Worm (Caenorhabditis elegans): Measurements from ENCODE around the gene perm-5.

The perm-5 gene

DNA sequence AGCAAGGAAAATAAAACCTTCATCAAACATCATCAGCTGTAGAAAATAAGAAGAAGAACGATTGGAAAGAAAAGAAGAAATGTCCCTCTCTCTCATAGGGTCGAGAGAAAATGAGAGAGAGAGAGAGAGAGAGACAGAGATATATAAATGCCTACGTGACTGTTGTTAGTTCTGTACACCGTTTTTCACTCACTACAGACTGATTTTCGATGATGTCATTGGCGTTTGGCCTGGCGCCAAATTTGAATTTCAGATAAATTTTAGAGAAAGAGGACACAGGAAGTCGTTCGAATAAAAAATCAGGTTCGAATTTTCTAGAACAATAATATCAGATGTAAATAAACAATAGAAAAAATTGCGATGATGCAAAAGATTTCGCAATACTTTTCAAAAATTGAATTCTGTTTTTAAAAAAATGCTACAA is 47.3 kb downstream of the perm-5 start (continued):
- TF ChIP-seq mep-1 (tag; optimal IDR thresholded peaks at IDR 0.05): peak; percentile 80
- no peak for TF ChIP-seq dsc-1 (tag; optimal IDR thresholded peaks at IDR 0.05)
- TF ChIP-seq zag-1 (tag; optimal IDR thresholded peaks at IDR 0.05): no peak
- TF ChIP-seq ceh-88 (GFP tag; IDR thresholded peaks at IDR 0.05): no peak
- no peak for TF ChIP-seq nhr-84 (tag; optimal IDR thresholded peaks at IDR 0.05)
- peak in 2 of 3 experiments; percentile 37 to 54 for TF ChIP-seq ceh-82 (tag; optimal IDR thresholded peaks at IDR 0.05)
- TF ChIP-seq lin-13 (GFP tag; optimal IDR thresholded peaks at IDR 0.05): peak; percentile 47
- TF ChIP-seq hpl-2 (GFP tag; optimal IDR thresholded peaks at IDR 0.05): no peak
- TF ChIP-seq efl-1 (optimal IDR thresholded peaks at IDR 0.05): peak; percentile 30 to 70
- TF ChIP-seq efl-1 (GFP tag; optimal IDR thresholded peaks at IDR 0.05 in 1 of 2): peak; percentile 74 to 98
- TF ChIP-seq lsy-2 (tag; optimal IDR thresholded peaks at IDR 0.05): peak; percentile 44 to 53
- peak; percentile 32 for TF ChIP-seq swsn-7 (tag; optimal IDR thresholded peaks at IDR 0.05)
- no peak for TF ChIP-seq ets-5 (GFP tag; IDR thresholded peaks at IDR 0.05)
- peak; percentile 72 for TF ChIP-seq lin-15B (tag; optimal IDR thresholded peaks at IDR 0.05)
- TF ChIP-seq nhr-237 (tag; optimal IDR thresholded peaks at IDR 0.05): peak; percentile 82
- no peak for TF ChIP-seq lir-3 (tag; optimal IDR thresholded peaks at IDR 0.05; ENCODE audit: poor library complexity)
- no peak for TF ChIP-seq F16B12.6 (tag; optimal IDR thresholded peaks at IDR 0.05)
- peak; percentile 31 for TF ChIP-seq rnt-1 (tag; optimal IDR thresholded peaks at IDR 0.05)
- TF ChIP-seq nhr-90 (tag; optimal IDR thresholded peaks at IDR 0.05; ENCODE audit: poor library complexity): peak; percentile 62
- no peak for TF ChIP-seq egl-13 (tag; optimal IDR thresholded peaks at IDR 0.05)
- TF ChIP-seq skn-1 (tag; optimal IDR thresholded peaks at IDR 0.05): no peak
- peak; percentile 26 for TF ChIP-seq irx-1 (tag; optimal IDR thresholded peaks at IDR 0.05)
- no peak for TF ChIP-seq mef-2 (tag; optimal IDR thresholded peaks at IDR 0.05)
- peak; percentile 34 for TF ChIP-seq nhr-47 (tag; optimal IDR thresholded peaks at IDR 0.05)
- TF ChIP-seq sup-37 (GFP tag; optimal IDR thresholded peaks at IDR 0.05): no peak
- no peak for TF ChIP-seq egl-27 (tag; optimal IDR thresholded peaks at IDR 0.05)
- peak; percentile 59 for TF ChIP-seq blmp-1 (tag; optimal IDR thresholded peaks at IDR 0.05)
- peak; percentile 41 for TF ChIP-seq C16A3.4 (tag; optimal IDR thresholded peaks at IDR 0.05)
- peak; percentile 21 for TF ChIP-seq ztf-4 (tag; optimal IDR thresholded peaks at IDR 0.05)
- TF ChIP-seq nhr-71 (tag; optimal IDR thresholded peaks at IDR 0.05): peak; percentile 79
- no peak for TF ChIP-seq lin-39 (tag; optimal IDR thresholded peaks at IDR 0.05)
- peak; percentile 84 for TF ChIP-seq lin-14 (GFP tag; optimal IDR thresholded peaks at IDR 0.05)
- peak; percentile 31 for TF ChIP-seq nhr-28 (tag; optimal IDR thresholded peaks at IDR 0.05)
- no peak for TF ChIP-seq sptf-1 (tag; optimal IDR thresholded peaks at IDR 0.05)
- peak; percentile 39 for TF ChIP-seq xbp-1 (tag; optimal IDR thresholded peaks at IDR 0.05)
- TF ChIP-seq fos-1 (tag; optimal IDR thresholded peaks at IDR 0.05): no peak

DNA sequence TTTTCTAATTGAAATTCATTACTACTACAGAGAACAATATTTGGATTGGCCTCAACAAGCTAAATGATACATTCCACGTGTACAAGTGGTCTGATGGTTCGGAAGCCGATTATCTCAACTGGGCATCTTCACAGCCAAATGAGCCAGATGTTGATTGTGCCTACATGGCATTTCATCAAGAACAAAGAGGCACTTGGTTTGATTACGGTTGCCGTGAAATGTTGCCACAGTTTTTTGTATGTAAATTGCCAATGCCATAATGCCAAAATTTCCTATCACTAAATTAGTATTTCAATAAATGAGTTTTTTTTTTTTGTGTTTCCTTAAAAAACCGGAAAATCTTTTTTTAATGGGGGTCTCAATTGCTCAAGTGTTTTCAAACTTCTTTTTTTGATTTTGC is 48.6 kb downstream of the perm-5 start:
- peak; percentile 40 for TF ChIP-seq nhr-85 (tag)
- TF ChIP-seq nhr-47 (tag; optimal IDR thresholded peaks at IDR 0.05): no peak

DNA sequence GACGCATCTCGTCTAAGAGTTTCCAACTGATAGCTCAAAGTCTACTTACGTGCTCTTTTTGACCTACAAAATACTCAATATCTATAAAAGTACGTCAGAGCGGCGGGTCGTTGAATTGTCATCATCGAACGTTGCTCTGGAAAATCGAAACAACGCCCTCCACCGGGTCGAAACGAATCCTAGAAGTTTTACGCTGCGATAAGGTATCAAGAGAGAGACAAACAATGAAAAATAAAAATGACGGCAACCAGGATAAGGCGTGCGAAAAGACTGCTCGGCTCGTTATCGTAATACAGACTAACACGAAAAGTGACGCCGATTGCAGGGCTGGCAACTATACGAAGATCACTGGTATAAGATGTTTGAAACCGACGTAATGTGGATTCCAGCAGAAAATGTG is 49.1 kb downstream of the perm-5 start:
- TF ChIP-seq ceh-8 (GFP tag; optimal IDR thresholded peaks at IDR 0.05): no peak
- no peak for TF ChIP-seq snpc-4 (tag; optimal IDR thresholded peaks at IDR 0.05)
- TF ChIP-seq pag-3 (tag; optimal IDR thresholded peaks at IDR 0.05; ENCODE audit: borderline replicate concordance, insufficient read depth): no peak
- TF ChIP-seq lin-35 (GFP tag; optimal IDR thresholded peaks at IDR 0.05): peak in 1 of 2 experiments; percentile 0
- TF ChIP-seq nhr-71 (tag; optimal IDR thresholded peaks at IDR 0.05): peak; percentile 10
- TF ChIP-seq fos-1 (tag; optimal IDR thresholded peaks at IDR 0.05): no peak
- no peak for TF ChIP-seq ceh-88 (GFP tag; IDR thresholded peaks at IDR 0.05)
- TF ChIP-seq elt-3 (tag; optimal IDR thresholded peaks at IDR 0.05): no peak
- peak; percentile 22 for TF ChIP-seq lin-14 (GFP tag; optimal IDR thresholded peaks at IDR 0.05)
- TF ChIP-seq skn-1 (tag; optimal IDR thresholded peaks at IDR 0.05): no peak
- TF ChIP-seq mef-2 (tag; optimal IDR thresholded peaks at IDR 0.05): no peak
- TF ChIP-seq elt-2 (tag; optimal IDR thresholded peaks at IDR 0.05): peak; percentile 58
- no peak for TF ChIP-seq nhr-20 (tag; optimal IDR thresholded peaks at IDR 0.05)
- TF ChIP-seq lin-13 (GFP tag; optimal IDR thresholded peaks at IDR 0.05): no peak
- no peak for TF ChIP-seq unc-130 (tag; optimal IDR thresholded peaks at IDR 0.05)
- TF ChIP-seq unc-86 (tag; optimal IDR thresholded peaks at IDR 0.05): no peak
- TF ChIP-seq pqm-1 (tag; optimal IDR thresholded peaks at IDR 0.05): peak; percentile 11
- TF ChIP-seq tlp-1 (tag; optimal IDR thresholded peaks at IDR 0.05): no peak
- TF ChIP-seq mep-1 (tag; optimal IDR thresholded peaks at IDR 0.05): no peak
- TF ChIP-seq mdl-1 (tag; optimal IDR thresholded peaks at IDR 0.05): no peak
- no peak for TF ChIP-seq nhr-76 (tag; optimal IDR thresholded peaks at IDR 0.05)
- TF ChIP-seq sox-4 (tag; optimal IDR thresholded peaks at IDR 0.05): no peak
- TF ChIP-seq alr-1 (tag; optimal IDR thresholded peaks at IDR 0.05; ENCODE audit: borderline replicate concordance): no peak
